Fruit fly (Drosophila melanogaster): Measurements from ENCODE around the gene PIG-B.

DNA sequence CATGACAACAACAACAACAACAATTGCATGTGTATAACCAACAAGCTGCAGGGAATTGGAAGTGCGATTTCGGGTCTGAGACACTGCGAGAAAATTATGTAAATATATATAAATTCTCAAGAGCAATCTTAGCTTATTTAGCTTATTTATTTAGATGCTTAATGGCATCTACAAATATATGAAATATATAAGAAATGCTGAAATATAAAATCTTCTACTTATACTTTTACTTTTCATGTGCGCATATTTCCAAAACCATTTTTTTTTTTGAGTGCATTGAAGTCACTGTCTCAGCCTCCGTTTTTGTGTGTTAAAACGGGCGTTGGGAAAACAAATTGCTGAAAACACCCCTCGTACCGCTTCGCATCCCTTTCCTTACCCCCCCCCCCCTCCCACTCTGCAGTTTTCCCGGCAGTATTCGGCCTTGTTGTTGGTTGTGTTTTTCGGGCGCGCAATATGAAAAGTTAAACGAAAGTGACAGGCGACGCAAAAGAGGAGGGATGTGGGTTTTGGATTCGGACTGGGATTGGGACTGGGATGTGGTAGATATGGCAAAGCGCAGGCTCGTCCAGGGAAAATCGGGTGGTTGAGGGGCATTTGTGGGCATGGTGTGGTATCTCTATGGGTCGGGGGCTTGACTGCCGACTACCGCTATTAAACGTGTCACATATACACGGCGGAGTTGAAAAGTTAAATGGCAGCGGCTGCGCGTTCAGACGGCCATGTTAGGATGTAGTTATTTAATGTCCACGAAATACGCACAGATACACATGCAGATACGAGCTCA lies 44.3 kb downstream of the PIG-B start:
- TF ChIP-seq CG8478 (optimal IDR thresholded peaks at IDR 0.05) (no peak), CTCF (optimal IDR thresholded peaks at IDR 0.05) (no peak)
